Fruit fly (Drosophila melanogaster) whole organism, pupa: ENCODE data around the gene CG12520.

Source experiments
- CG10348 ChIP-seq: fragments of 200-800 bp; sonication (Bioruptor generic); IDR thresholded peaks from 2 replicates; pipeline ENCODE4 v1.3.6; 2022; ENCODE audit warnings: missing biosample characterization, missing genetic modification characterization
- CG12605 ChIP-seq: fragments of 200-800 bp; sonication (Bioruptor generic); IDR thresholded peaks from 2 replicates; pipeline ENCODE4 v1.3.6; 2022; ENCODE audit warnings: missing biosample characterization, missing genetic modification characterization
- CG13204 ChIP-seq: fragments of 200-800 bp; sonication (Bioruptor generic); optimal IDR thresholded peaks from 2 replicates; lab custom pipeline; 2018; ENCODE audit warnings: missing biosample characterization, mild to moderate bottlenecking, missing genetic modification characterization, moderate library complexity
- CG14655 ChIP-seq: fragments of 200-800 bp; sonication (Bioruptor generic); optimal IDR thresholded peaks from 3 replicates; lab custom pipeline; 2017; ENCODE audit warnings: mild to moderate bottlenecking, missing biosample characterization, missing genetic modification reagents, missing genetic modification characterization
- CG15710 ChIP-seq: fragments of 200-800 bp; sonication (Bioruptor generic); optimal IDR thresholded peaks from 2 replicates; lab custom pipeline; 2018; ENCODE audit warnings: missing biosample characterization, mild to moderate bottlenecking, missing genetic modification characterization, moderate library complexity
- CG17806 ChIP-seq: fragments of 200-800 bp; sonication (Bioruptor generic); optimal IDR thresholded peaks from 2 replicates; lab custom pipeline; 2018; ENCODE audit warnings: missing biosample characterization, mild to moderate bottlenecking, missing genetic modification characterization, moderate library complexity
- CG32121 ChIP-seq: fragments of 200-800 bp; sonication (Bioruptor generic); IDR thresholded peaks from 2 replicates; pipeline ENCODE4 v1.3.6; 2022; ENCODE audit warnings: missing biosample characterization, missing genetic modification characterization
- CG34367 ChIP-seq: fragments of 200-800 bp; sonication (Bioruptor generic); optimal IDR thresholded peaks from 2 replicates; lab custom pipeline; 2018; ENCODE audit warnings: missing biosample characterization, mild to moderate bottlenecking, missing genetic modification characterization
- CG4496 ChIP-seq: fragments of 200-800 bp; sonication (Bioruptor generic); IDR thresholded peaks from 3 replicates; pipeline ENCODE4 v1.3.6; 2022; ENCODE audit warnings: missing biosample characterization, missing genetic modification characterization
- CG8159 ChIP-seq: fragments of 200-800 bp; sonication (Bioruptor generic); optimal IDR thresholded peaks from 3 replicates; lab custom pipeline; 2018; ENCODE audit warnings: missing biosample characterization, mild to moderate bottlenecking, missing genetic modification characterization, moderate library complexity
- CG8301 ChIP-seq: fragments of 200-800 bp; sonication (Bioruptor generic); optimal IDR thresholded peaks from 2 replicates; lab custom pipeline; 2018; ENCODE audit warnings: missing biosample characterization, mild to moderate bottlenecking, missing genetic modification characterization
- CG9948 ChIP-seq: fragments of 200-800 bp; sonication (Bioruptor generic); optimal IDR thresholded peaks from 2 replicates; lab custom pipeline; 2018; ENCODE audit warnings: missing biosample characterization, mild to moderate bottlenecking, missing genetic modification characterization, moderate library complexity
- D1 ChIP-seq: fragments of 200-800 bp; sonication (Bioruptor generic); optimal IDR thresholded peaks from 2 replicates; lab custom pipeline; 2018; ENCODE audit warnings: missing biosample characterization, mild to moderate bottlenecking, missing genetic modification characterization, moderate library complexity
- EcR ChIP-seq: fragments of 200-800 bp; sonication (Bioruptor generic); optimal IDR thresholded peaks from 3 replicates; lab custom pipeline; 2019; ENCODE audit warnings: missing biosample characterization, missing genetic modification characterization, mild to moderate bottlenecking, moderate library complexity, missing genetic modification reagents
- Ets98B ChIP-seq: fragments of 200-800 bp; sonication (Bioruptor generic); IDR thresholded peaks from 2 replicates; pipeline ENCODE4 v1.3.6; 2022; ENCODE audit warnings: missing biosample characterization, missing genetic modification characterization
- Pif1A ChIP-seq: fragments of 200-800 bp; sonication (Bioruptor generic); optimal IDR thresholded peaks from 3 replicates; lab custom pipeline; 2016; ENCODE audit warnings: missing biosample characterization, missing genetic modification characterization
- Pif1B ChIP-seq: fragments of 200-800 bp; sonication (Bioruptor generic); optimal IDR thresholded peaks from 3 replicates; lab custom pipeline; 2016; ENCODE audit warnings: missing biosample characterization, missing genetic modification characterization
- Snoo ChIP-seq: fragments of 200-800 bp; sonication (Bioruptor generic); optimal IDR thresholded peaks from 3 replicates; lab custom pipeline; 2017; ENCODE audit warnings: missing biosample characterization, mild to moderate bottlenecking, missing genetic modification characterization, inconsistent platforms
- fd96Ca ChIP-seq: fragments of 200-800 bp; sonication (Bioruptor generic); IDR thresholded peaks from 3 replicates; pipeline ENCODE4 v1.3.6; 2022; ENCODE audit warnings: missing biosample characterization, missing genetic modification characterization
- gl ChIP-seq: fragments of 200-800 bp; sonication (Bioruptor generic); optimal IDR thresholded peaks from 2 replicates; lab custom pipeline; 2018; ENCODE audit warnings: missing biosample characterization, mild to moderate bottlenecking, missing genetic modification characterization
- rn ChIP-seq: fragments of 200-800 bp; sonication (Bioruptor generic); IDR thresholded peaks from 2 replicates; pipeline ENCODE4 v1.3.6; 2022; ENCODE audit warnings: missing biosample characterization, missing genetic modification characterization

CG12520 gene

dm6 chr3L:12861255-12861899 is 41.2 kb downstream of the CG12520 start, which contains the start of gene CG32107:
TSS of gene CG32107 (minus strand) at chr3L:12861305.
- TF ChIP-seq D1 (tag; lab: Kevin White, UChicago), result peak; percentile 5
- no peak for TF ChIP-seq CG34367

dm6 chr3L:12857553-12858122 is 44.9 kb downstream of the CG12520 start:
- TF ChIP-seq CG34367 (no peak), CG4496 (no peak), CG12605 (GFP tag; lab: Robert Waterston, UW) (no peak), CG32121 (GFP tag; lab: Robert Waterston, UW) (no peak), fd96Ca (GFP tag; lab: Robert Waterston, UW) (no peak), rn (GFP tag; lab: Robert Waterston, UW) (no peak), CG14655 (GFP tag; lab: Kevin White, UChicago) (no peak), Pif1A (no peak), Pif1B (GFP tag; lab: Kevin White, UChicago) (no peak), CG9948 (no peak), CG8301 (tag; lab: Kevin White, UChicago) (no peak), gl (tag; lab: Kevin White, UChicago) (no peak), Snoo (tag; lab: Kevin White, UChicago) (no peak), EcR (GFP tag; lab: Kevin White, UChicago) (no peak), CG13204 (GFP tag; lab: Kevin White, UChicago) (no peak), D1 (tag; lab: Kevin White, UChicago) (no peak), CG10348 (GFP tag; lab: Robert Waterston, UW) (no peak), CG8159 (tag; lab: Kevin White, UChicago) (no peak), Ets98B (GFP tag; lab: Robert Waterston, UW) (no peak), CG17806 (no peak)

dm6 chr3L:12853423-12853822 is 49.1 kb downstream of the CG12520 start, which contains the start of gene Ent3:
TSS of gene Ent3 (plus strand) at chr3L:12853646.
- TF ChIP-seq CG8301 (tag; lab: Kevin White, UChicago) (no peak), CG34367 (no peak), gl (tag; lab: Kevin White, UChicago) (no peak), Ets98B (GFP tag; lab: Robert Waterston, UW) (no peak), CG9948 (no peak), fd96Ca (GFP tag; lab: Robert Waterston, UW) (no peak), CG10348 (GFP tag; lab: Robert Waterston, UW) (no peak), rn (GFP tag; lab: Robert Waterston, UW) (no peak), CG32121 (GFP tag; lab: Robert Waterston, UW) (no peak), Pif1A (no peak), CG13204 (GFP tag; lab: Kevin White, UChicago) (no peak), EcR (GFP tag; lab: Kevin White, UChicago) (no peak), CG15710 (tag; lab: Kevin White, UChicago) (no peak)
